Fruit fly (Drosophila melanogaster): ENCODE data around the gene Pitslre.

The Pitslre gene

DNA sequence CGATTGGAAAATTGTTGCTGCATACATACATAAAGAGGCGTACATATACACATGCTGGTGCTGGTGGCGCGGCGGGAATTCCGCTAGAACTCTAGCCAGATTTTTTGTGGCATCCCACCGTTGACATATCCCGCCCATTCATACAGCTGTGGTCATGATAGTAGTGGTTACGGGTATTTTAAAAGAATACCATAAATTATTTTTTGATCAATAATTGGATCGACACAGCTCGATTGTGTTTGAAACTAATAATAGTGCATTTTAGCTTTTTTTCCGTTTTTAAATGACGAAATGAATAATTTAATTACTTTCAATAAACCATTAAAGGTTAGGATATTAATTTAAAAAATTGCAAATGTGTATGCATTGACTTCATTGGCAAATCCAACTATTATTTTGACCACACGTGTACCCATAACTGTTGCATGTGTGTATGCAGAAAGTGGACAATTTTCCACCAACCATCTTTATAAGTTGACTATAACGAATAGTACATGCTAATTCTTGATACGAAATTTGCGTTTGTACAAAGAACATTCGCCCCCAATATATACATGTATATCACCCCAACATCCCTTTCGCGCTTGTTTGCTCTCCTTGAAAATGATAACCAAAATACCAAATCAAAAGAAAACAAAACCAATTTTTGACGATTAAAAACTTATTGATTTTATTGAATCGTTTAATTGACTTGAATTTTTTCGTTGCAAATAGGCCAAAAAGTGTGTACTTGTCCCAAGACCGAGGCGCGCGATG is 741 bp downstream of the Pitslre start (continued):
- TF ChIP-seq Sin3A (optimal IDR thresholded peaks at IDR 0.05): no peak
- no peak for TF ChIP-seq fru (optimal IDR thresholded peaks at IDR 0.05)
- peak; percentile 84 for TF ChIP-seq caup (GFP tag; optimal IDR thresholded peaks at IDR 0.05; ENCODE audit: severe bottlenecking)
- TF ChIP-seq CG12236 (GFP tag; optimal IDR thresholded peaks at IDR 0.05): peak; percentile 45
- TF ChIP-seq sug (tag; optimal IDR thresholded peaks at IDR 0.05): no peak
- TF ChIP-seq lola (GFP tag; optimal IDR thresholded peaks at IDR 0.05): peak in 1 of 3 experiments; percentile 63
- TF ChIP-seq CG12942 (GFP tag; optimal IDR thresholded peaks at IDR 0.05): peak; percentile 64
- TF ChIP-seq otp (GFP tag; IDR thresholded peaks at IDR 0.05): peak; percentile 83; the same call in 2 of the 3 replicates
- TF ChIP-seq CG13424 (tag; optimal IDR thresholded peaks at IDR 0.05): peak; percentile 60
- peak; percentile 56; the same call in 1 of the 2 replicates for TF ChIP-seq ara (GFP tag; IDR thresholded peaks at IDR 0.05)
- no peak for TF ChIP-seq sr (GFP tag; IDR thresholded peaks at IDR 0.05)
- peak; percentile 12 for TF ChIP-seq CG15696 (tag; optimal IDR thresholded peaks at IDR 0.05)
- peak; percentile 84 for TF ChIP-seq lilli (GFP tag; optimal IDR thresholded peaks at IDR 0.05)
- peak; percentile 61 for TF ChIP-seq dati (GFP tag; IDR thresholded peaks at IDR 0.05)
- TF ChIP-seq zen2 (GFP tag; IDR thresholded peaks at IDR 0.05; ENCODE audit: partially characterized antibody): no peak
- peak; percentile 58; the same call in 1 of the 2 replicates for TF ChIP-seq sim (GFP tag; IDR thresholded peaks at IDR 0.05)
- TF ChIP-seq CG11723 (GFP tag; optimal IDR thresholded peaks at IDR 0.05): peak; percentile 4
- TF ChIP-seq CG30403 (GFP tag; optimal IDR thresholded peaks at IDR 0.05): peak; percentile 85
- TF ChIP-seq ttk (GFP tag; IDR thresholded peaks at IDR 0.05): peak; percentile 55
- peak; percentile 78 for TF ChIP-seq CG15269 (tag; optimal IDR thresholded peaks at IDR 0.05)
- TF ChIP-seq Ssrp (tag; optimal IDR thresholded peaks at IDR 0.05): peak; percentile 73
- TF ChIP-seq CG12104 (GFP tag; optimal IDR thresholded peaks at IDR 0.05): peak; percentile 77
- peak; percentile 67 for TF ChIP-seq jumu (GFP tag; optimal IDR thresholded peaks at IDR 0.05)
- TF ChIP-seq Optix (GFP tag; IDR thresholded peaks at IDR 0.05): 0 out of 3 replicates have a peak, but pooled peaks have one; percentile 44
- no peak for TF ChIP-seq tll (GFP tag; optimal IDR thresholded peaks at IDR 0.05)
- peak; percentile 51 for TF ChIP-seq Atf3 (GFP tag; optimal IDR thresholded peaks at IDR 0.05)
- no peak for TF ChIP-seq CG14667 (GFP tag; IDR thresholded peaks at IDR 0.05)
- no peak for TF ChIP-seq CG4282 (GFP tag; optimal IDR thresholded peaks at IDR 0.05)
- TF ChIP-seq ftz-f1 (GFP tag; optimal IDR thresholded peaks at IDR 0.05): peak; percentile 23
- peak; percentile 27 for TF ChIP-seq Camta (GFP tag; optimal IDR thresholded peaks at IDR 0.05)
- TF ChIP-seq CG2120 (GFP tag; optimal IDR thresholded peaks at IDR 0.05): peak; percentile 83
- TF ChIP-seq Usf (GFP tag; optimal IDR thresholded peaks at IDR 0.05): peak; percentile 40
- peak; percentile 23 for TF ChIP-seq stwl (tag; optimal IDR thresholded peaks at IDR 0.05)
- peak; percentile 76 for TF ChIP-seq lmd (GFP tag; IDR thresholded peaks at IDR 0.05)
- TF ChIP-seq slbo (GFP tag; IDR thresholded peaks at IDR 0.05): peak; percentile 75
- TF ChIP-seq dpn (GFP tag; optimal IDR thresholded peaks at IDR 0.05): peak; percentile 53 to 73
- peak; percentile 56 for TF ChIP-seq CG1529 (GFP tag; optimal IDR thresholded peaks at IDR 0.05)
- TF ChIP-seq CG13894 (tag; optimal IDR thresholded peaks at IDR 0.05): peak; percentile 50
- TF ChIP-seq CG1233 (GFP tag; optimal IDR thresholded peaks at IDR 0.05): peak; percentile 67
- TF ChIP-seq CG11085 (GFP tag; IDR thresholded peaks at IDR 0.05): peak; percentile 64; the same call in 1 of the 2 replicates
- peak; percentile 56 for TF ChIP-seq Spps (tag; optimal IDR thresholded peaks at IDR 0.05)
- peak; percentile 57; the same call in 1 of the 2 replicates for TF ChIP-seq CG4730 (GFP tag; IDR thresholded peaks at IDR 0.05)
- TF ChIP-seq lbe (GFP tag; optimal IDR thresholded peaks at IDR 0.05): peak; percentile 49
- no peak for TF ChIP-seq Dref (GFP tag; IDR thresholded peaks at IDR 0.05)
- TF ChIP-seq Stat92E (GFP tag; optimal IDR thresholded peaks at IDR 0.05): no peak
- peak; percentile 35 for TF ChIP-seq CG3163 (GFP tag; optimal IDR thresholded peaks at IDR 0.05)
- no peak for TF ChIP-seq Scr (GFP tag; IDR thresholded peaks at IDR 0.05; ENCODE audit: partially characterized antibody)
- TF ChIP-seq CG4360 (GFP tag; IDR thresholded peaks at IDR 0.05): peak; percentile 51; the same call in 1 of the 2 replicates
- no peak for TF ChIP-seq BEAF-32 (GFP tag; optimal IDR thresholded peaks at IDR 0.05)

Data from whole organism, embryonic.